In the genomic region with DNA sequence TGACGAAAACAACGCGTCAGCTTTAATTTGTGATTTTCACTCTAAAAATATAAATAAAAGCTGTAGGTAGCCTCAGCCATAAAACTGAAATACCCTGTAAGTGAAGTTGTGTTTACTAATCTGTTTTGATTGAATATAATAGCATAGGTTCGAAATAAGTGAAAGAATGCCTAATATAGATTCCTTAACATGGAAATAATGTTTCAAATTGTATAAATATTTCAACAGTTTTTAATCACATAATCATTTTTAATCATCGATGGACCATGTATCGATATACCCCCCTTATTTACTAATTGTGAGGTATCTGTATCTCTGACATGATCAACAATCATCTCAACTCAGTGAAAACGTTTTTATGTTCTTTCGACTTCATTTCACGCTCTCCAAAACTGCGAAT, we compare ENCODE assay signal across 2 fruit fly cellular contexts.
A peak's percentile ranks its signal among the peaks of the same experiment; 100 is the strongest.
TF ChIP-seq lines count a peak whose summit lies in the region.

No protein-coding gene starts in this region.

TF ChIP-seq in whole organism, embryonic, 481 proteins besides CTCF, POLR2A, EP300 and RAD21 (continued from another document):
- no peak for TF ChIP-seq sna (GFP tag; IDR thresholded peaks at IDR 0.05; lab: Robert Waterston, UW; ENCODE audit: partially characterized antibody)
- no peak for TF ChIP-seq NK7.1 (GFP tag; optimal IDR thresholded peaks at IDR 0.05; lab: Kevin White, UChicago)
- TF ChIP-seq CoRest (tag; optimal IDR thresholded peaks at IDR 0.05; lab: Kevin White, UChicago), result no peak
- peak; percentile 51; the same call in 1 of the 2 replicates for TF ChIP-seq lmd (GFP tag; IDR thresholded peaks at IDR 0.05; lab: Robert Waterston, UW)
- peak; percentile 31 for TF ChIP-seq Meics (GFP tag; optimal IDR thresholded peaks at IDR 0.05; lab: Kevin White, UChicago)
- peak; percentile 48; the same call in 1 of the 2 replicates for TF ChIP-seq E2f1 (GFP tag; IDR thresholded peaks at IDR 0.05; lab: Robert Waterston, UW)
- peak; percentile 85 for TF ChIP-seq D19B (GFP tag; optimal IDR thresholded peaks at IDR 0.05; lab: Kevin White, UChicago)
- peak; percentile 36; the same call in 1 of the 2 replicates for TF ChIP-seq CG14441 (GFP tag; IDR thresholded peaks at IDR 0.05; lab: Robert Waterston, UW)
- TF ChIP-seq CG3163 (GFP tag; optimal IDR thresholded peaks at IDR 0.05; lab: Kevin White, UChicago), result no peak
- TF ChIP-seq p53 (GFP tag; optimal IDR thresholded peaks at IDR 0.05; lab: Kevin White, UChicago), result no peak
- TF ChIP-seq Blimp-1 (GFP tag; optimal IDR thresholded peaks at IDR 0.05; lab: Kevin White, UChicago), result peak; percentile 53
- TF ChIP-seq sisA (GFP tag; IDR thresholded peaks at IDR 0.05; lab: Robert Waterston, UW), result peak; percentile 20; the same call in 1 of the 2 replicates
- TF ChIP-seq CG34376 (GFP tag; optimal IDR thresholded peaks at IDR 0.05; lab: Kevin White, UChicago), result no peak
- peak; percentile 23 for TF ChIP-seq vvl (GFP tag; IDR thresholded peaks at IDR 0.05; lab: Robert Waterston, UW)
- peak; percentile 59; the same call in 1 of the 3 replicates for TF ChIP-seq CG11695 (GFP tag; IDR thresholded peaks at IDR 0.05; lab: Robert Waterston, UW)
- no peak for TF ChIP-seq CG11504 (tag; optimal IDR thresholded peaks at IDR 0.05; lab: Kevin White, UChicago)
- peak; percentile 72 for TF ChIP-seq CG32532 (GFP tag; IDR thresholded peaks at IDR 0.05; lab: Robert Waterston, UW)
- TF ChIP-seq Med (GFP tag; lab: Kevin White, UChicago), result peak; percentile 44
- peak; percentile 54 for TF ChIP-seq CG9932 (GFP tag; IDR thresholded peaks at IDR 0.05; lab: Robert Waterston, UW)
- TF ChIP-seq CG18011 (GFP tag; optimal IDR thresholded peaks at IDR 0.05; lab: Kevin White, UChicago), result no peak
- 0 out of 3 replicates have a peak, but pooled peaks have one; percentile 22 for TF ChIP-seq CG2889 (GFP tag; IDR thresholded peaks at IDR 0.05; lab: Robert Waterston, UW)
- no peak for TF ChIP-seq pita (GFP tag; optimal IDR thresholded peaks at IDR 0.05; lab: Kevin White, UChicago)
- TF ChIP-seq kah (GFP tag; optimal IDR thresholded peaks at IDR 0.05; lab: Kevin White, UChicago), result no peak
- no peak for TF ChIP-seq exex (tag; optimal IDR thresholded peaks at IDR 0.05; lab: Kevin White, UChicago)
- TF ChIP-seq lab (GFP tag; optimal IDR thresholded peaks at IDR 0.05; lab: Kevin White, UChicago), result peak; percentile 48
- TF ChIP-seq fd64A (GFP tag; optimal IDR thresholded peaks at IDR 0.05; lab: Kevin White, UChicago), result no peak
- 0 out of 2 replicates have a peak, but pooled peaks have one; percentile 43 for TF ChIP-seq CG32772 (GFP tag; IDR thresholded peaks at IDR 0.05; lab: Robert Waterston, UW)
- no peak for TF ChIP-seq CHES-1-like (GFP tag; optimal IDR thresholded peaks at IDR 0.05; lab: Kevin White, UChicago)
- TF ChIP-seq row (GFP tag; IDR thresholded peaks at IDR 0.05; lab: Robert Waterston, UW), result peak; percentile 63; the same call in 2 of the 3 replicates
- TF ChIP-seq Rfx (GFP tag; IDR thresholded peaks at IDR 0.05; lab: Robert Waterston, UW), result peak; percentile 41; the same call in 1 of the 2 replicates
- no peak for TF ChIP-seq H2.0 (GFP tag; IDR thresholded peaks at IDR 0.05; lab: Robert Waterston, UW)
- peak; percentile 33 for TF ChIP-seq CG12391 (tag; optimal IDR thresholded peaks at IDR 0.05; lab: Kevin White, UChicago)
- no peak for TF ChIP-seq pho (GFP tag; optimal IDR thresholded peaks at IDR 0.05; lab: Kevin White, UChicago)
- TF ChIP-seq crp (GFP tag; optimal IDR thresholded peaks at IDR 0.05; lab: Kevin White, UChicago), result no peak
- peak; percentile 18 for TF ChIP-seq Hmr (GFP tag; optimal IDR thresholded peaks at IDR 0.05; lab: Kevin White, UChicago)
- TF ChIP-seq corto (GFP tag; optimal IDR thresholded peaks at IDR 0.05; lab: Kevin White, UChicago), result no peak
- no peak for TF ChIP-seq Ets65A (GFP tag; lab: Kevin White, UChicago)
- 0 out of 3 replicates have a peak, but pooled peaks have one; percentile 48 for TF ChIP-seq dysf (GFP tag; IDR thresholded peaks at IDR 0.05; lab: Robert Waterston, UW)
- peak in 1 of 2 experiments; percentile 4 for TF ChIP-seq chif (GFP tag; optimal IDR thresholded peaks at IDR 0.05; lab: Kevin White, UChicago)
- TF ChIP-seq kni (GFP tag; optimal IDR thresholded peaks at IDR 0.05; lab: Kevin White, UChicago), result no peak
- no peak for TF ChIP-seq CG6175 (GFP tag; IDR thresholded peaks at IDR 0.05; lab: Robert Waterston, UW)
- TF ChIP-seq prd (optimal IDR thresholded peaks at IDR 0.05; lab: Kevin White, UChicago), result no peak
- TF ChIP-seq prd (GFP tag; IDR thresholded peaks at IDR 0.05; lab: Robert Waterston, UW), result peak; percentile 27; the same call in 1 of the 3 replicates
- peak; percentile 32; the same call in 1 of the 2 replicates for TF ChIP-seq CG11696 (GFP tag; IDR thresholded peaks at IDR 0.05; lab: Robert Waterston, UW)
- no peak for TF ChIP-seq sens-2 (GFP tag; IDR thresholded peaks at IDR 0.05; lab: Robert Waterston, UW)
- no peak for TF ChIP-seq NFAT (GFP tag; IDR thresholded peaks at IDR 0.05; lab: Robert Waterston, UW)
- peak; percentile 14 for TF ChIP-seq CG12659 (GFP tag; optimal IDR thresholded peaks at IDR 0.05; lab: Kevin White, UChicago)
- no peak for TF ChIP-seq scrt (GFP tag; optimal IDR thresholded peaks at IDR 0.05; lab: Kevin White, UChicago)

TF ChIP-seq in whole organism, prepupa, 60 proteins besides CTCF, POLR2A, EP300 and RAD21 (continued from another document):
- TF ChIP-seq salr (GFP tag; optimal IDR thresholded peaks at IDR 0.05; lab: Kevin White, UChicago) (no peak), Eip78C (GFP tag; lab: Kevin White, UChicago) (no peak), Hr39 (GFP tag; optimal IDR thresholded peaks at IDR 0.05; lab: Kevin White, UChicago) (no peak), CG11294 (GFP tag; IDR thresholded peaks at IDR 0.05; lab: Robert Waterston, UW) (peak; percentile 20; the same call in 1 of the 2 replicates), CG31627 (GFP tag; optimal IDR thresholded peaks at IDR 0.05; lab: Kevin White, UChicago) (no peak), svp (GFP tag; lab: Kevin White, UChicago) (peak; percentile 67), Smox (GFP tag; optimal IDR thresholded peaks at IDR 0.05; lab: Kevin White, UChicago) (no peak), CG34406 (GFP tag; optimal IDR thresholded peaks at IDR 0.05; lab: Kevin White, UChicago) (no peak), Blimp-1 (GFP tag; optimal IDR thresholded peaks at IDR 0.05; lab: Kevin White, UChicago) (no peak), achi (GFP tag; optimal IDR thresholded peaks at IDR 0.05; lab: Kevin White, UChicago) (peak; percentile 21), Eip75B (GFP tag; optimal IDR thresholded peaks at IDR 0.05; lab: Kevin White, UChicago) (no peak), CG16779 (tag; optimal IDR thresholded peaks at IDR 0.05; lab: Kevin White, UChicago) (no peak)
TF ChIP-seq in whole organism, prepupa: peak in this region for 8.
